Worm (Caenorhabditis elegans) whole organism, early embryonic: ENCODE results near the gene Y76B12C.4.

Experiments
- B0310.2 ChIP-seq: sonication (generic microtip); optimal IDR thresholded peaks from 2 replicates; lab custom pipeline; 2016; ENCODE audit warnings: mild to moderate bottlenecking, missing genetic modification characterization, missing compliant biosample characterization
- aly-1 ChIP-seq: sonication (generic microtip); optimal IDR thresholded peaks from 2 replicates; lab custom pipeline; 2016; ENCODE audit warnings: missing genetic modification characterization, missing compliant biosample characterization
- ama-1 ChIP-seq: fragments of 150-350 bp; optimal IDR thresholded peaks from 2 replicates; lab custom pipeline; 2014
- ets-7 ChIP-seq: sonication (generic microtip); optimal IDR thresholded peaks from 2 replicates; lab custom pipeline; 2016; ENCODE audit warnings: missing genotype, missing genetic modification characterization, missing compliant biosample characterization
- flt-1 ChIP-seq: fragments of 200-800 bp; sonication (Bioruptor generic); IDR thresholded peaks from 2 replicates; pipeline ENCODE4 v1.3.6; 2022; ENCODE audit warnings: missing genetic modification characterization, missing compliant biosample characterization
- hmg-4 ChIP-seq: fragments of 200-800 bp; sonication (Bioruptor generic); optimal IDR thresholded peaks from 2 replicates; lab custom pipeline; 2018; ENCODE audit warnings: mild to moderate bottlenecking, missing genetic modification characterization, missing compliant biosample characterization
- hnd-1 ChIP-seq: sonication (generic microtip); optimal IDR thresholded peaks from 2 replicates; lab custom pipeline; 2016; ENCODE audit warnings: missing genetic modification characterization, missing compliant biosample characterization
- pes-1 ChIP-seq: fragments of 200-800 bp; sonication (Bioruptor generic); IDR thresholded peaks from 2 replicates; pipeline ENCODE4 v1.3.6; 2022; ENCODE audit warnings: missing genetic modification reagents, missing genetic modification characterization, missing compliant biosample characterization
- scrt-1 ChIP-seq: fragments of 200-800 bp; sonication (Bioruptor generic); IDR thresholded peaks from 2 replicates; pipeline ENCODE4 v1.3.6; 2022; ENCODE audit warnings: missing genetic modification characterization, missing compliant biosample characterization
- sea-1 ChIP-seq: fragments of 200-800 bp; sonication (Bioruptor generic); conservative IDR thresholded peaks from 2 replicates; pipeline ENCODE4 v1.3.6; 2022; ENCODE audit warnings: missing genetic modification characterization, missing compliant biosample characterization
- tbx-37 ChIP-seq: fragments of 200-800 bp; sonication (Bioruptor generic); conservative IDR thresholded peaks from 2 replicates; pipeline ENCODE4 v1.3.6; 2022; ENCODE audit warnings: missing genetic modification reagents, missing genetic modification characterization, missing compliant biosample characterization
- tra-4 ChIP-seq: sonication (generic microtip); optimal IDR thresholded peaks from 2 replicates; lab custom pipeline; 2017; ENCODE audit warnings: missing genetic modification characterization, missing compliant biosample characterization

- TF ChIP-seq ama-1 (lab: Kevin White, UChicago) (no peak), aly-1 (tag; lab: Kevin White, UChicago) (no peak), flt-1 (no peak), tra-4 (no peak), ets-7 (tag; lab: Kevin White, UChicago) (no peak), pes-1 (GFP tag; lab: Robert Waterston, UW) (no peak), tbx-37 (GFP tag; lab: Robert Waterston, UW) (no peak), scrt-1 (no peak), hmg-4 (GFP tag; lab: Kevin White, UChicago) (no peak), B0310.2 (tag; lab: Kevin White, UChicago) (no peak), sea-1 (GFP tag; lab: Robert Waterston, UW) (no peak), hnd-1 (tag; lab: Kevin White, UChicago) (no peak)
Measured at ce11 chrIV:1963247-1963646, 8.9 kb downstream of the Y76B12C.4 start, which contains the start of gene ulp-3.
